Fruit fly (Drosophila melanogaster): ENCODE measurements around the gene Pgant4.

Pgant4 gene

dm6 chr2L:3478034-3478880 lies 5.9 kb downstream of the Pgant4 start, which contains the start of gene Thor (continued):
- TF ChIP-seq CG6791 (GFP tag; IDR thresholded peaks at IDR 0.05; ENCODE audit: partially characterized antibody) (peak; percentile 70; the same call in 2 of the 3 replicates), CG14710 (tag; optimal IDR thresholded peaks at IDR 0.05) (peak; percentile 25), CG8765 (GFP tag; IDR thresholded peaks at IDR 0.05) (no peak), CG4730 (GFP tag; IDR thresholded peaks at IDR 0.05) (peak; percentile 31; the same call in 1 of the 2 replicates), disco-r (GFP tag; optimal IDR thresholded peaks at IDR 0.05) (peak; percentile 58), ssp (GFP tag; IDR thresholded peaks at IDR 0.05) (no peak), zf30C (GFP tag; optimal IDR thresholded peaks at IDR 0.05) (peak; percentile 29), CG14965 (GFP tag; optimal IDR thresholded peaks at IDR 0.05; ENCODE audit: borderline replicate concordance) (peak; percentile 41), pita (GFP tag; optimal IDR thresholded peaks at IDR 0.05) (no peak), Fer3 (tag; optimal IDR thresholded peaks at IDR 0.05) (peak; percentile 74), CG11504 (tag; optimal IDR thresholded peaks at IDR 0.05) (peak; percentile 42), Hmr (GFP tag; optimal IDR thresholded peaks at IDR 0.05) (peak; percentile 87), CG2889 (GFP tag; IDR thresholded peaks at IDR 0.05) (0 out of 3 replicates have a peak, but pooled peaks have one; percentile 9), lola (GFP tag; optimal IDR thresholded peaks at IDR 0.05) (no peak), sima (GFP tag; optimal IDR thresholded peaks at IDR 0.05) (no peak), NK7.1 (GFP tag; optimal IDR thresholded peaks at IDR 0.05) (peak; percentile 6), odd (GFP tag; optimal IDR thresholded peaks at IDR 0.05) (peak; percentile 39), CG5953 (GFP tag; IDR thresholded peaks at IDR 0.05) (peak; percentile 86), CG13287 (GFP tag; IDR thresholded peaks at IDR 0.05; ENCODE audit: partially characterized antibody) (peak; percentile 58), croc (GFP tag; conservative IDR thresholded peaks at IDR 0.05) (no peak), grn (GFP tag; optimal IDR thresholded peaks at IDR 0.05) (peak; percentile 40), CG8290 (GFP tag; optimal IDR thresholded peaks at IDR 0.05) (no peak), CG8290 (tag; optimal IDR thresholded peaks at IDR 0.05) (peak; percentile 65 to 94), Med (GFP tag) (peak; percentile 97), CG33557 (GFP tag; optimal IDR thresholded peaks at IDR 0.05) (peak; percentile 75), sens-2 (GFP tag; IDR thresholded peaks at IDR 0.05) (0 out of 2 replicates have a peak, but pooled peaks have one; percentile 63), CG1602 (GFP tag; optimal IDR thresholded peaks at IDR 0.05) (peak; percentile 7), Trl (optimal IDR thresholded peaks at IDR 0.05) (peak; percentile 98 to 99), Trl (GFP tag; optimal IDR thresholded peaks at IDR 0.05) (peak; percentile 89), NfI (GFP tag; optimal IDR thresholded peaks at IDR 0.05) (peak; percentile 60), cas (GFP tag; IDR thresholded peaks at IDR 0.05) (peak; percentile 63), zfh2 (GFP tag; optimal IDR thresholded peaks at IDR 0.05) (peak; percentile 50), Antp (GFP tag; optimal IDR thresholded peaks at IDR 0.05) (peak; percentile 78), CG32532 (GFP tag; IDR thresholded peaks at IDR 0.05) (peak; percentile 84), MBD-R2 (GFP tag; IDR thresholded peaks at IDR 0.05) (peak; percentile 21; the same call in 1 of the 2 replicates), dpn (GFP tag; optimal IDR thresholded peaks at IDR 0.05) (peak; percentile 36 to 74), CG34224 (GFP tag; IDR thresholded peaks at IDR 0.05; ENCODE audit: partially characterized antibody) (peak; percentile 61; the same call in 2 of the 3 replicates), CG8281 (tag; optimal IDR thresholded peaks at IDR 0.05) (no peak), CG12236 (GFP tag; optimal IDR thresholded peaks at IDR 0.05) (peak; percentile 46), ci (GFP tag; IDR thresholded peaks at IDR 0.05) (peak; percentile 93), CG3838 (GFP tag; optimal IDR thresholded peaks at IDR 0.05) (no peak), CG14050 (GFP tag; IDR thresholded peaks at IDR 0.05) (peak; percentile 50; the same call in 1 of the 3 replicates), CG7987 (GFP tag; optimal IDR thresholded peaks at IDR 0.05) (peak; percentile 80), CG3281 (GFP tag; optimal IDR thresholded peaks at IDR 0.05) (peak; percentile 67), lbe (GFP tag; optimal IDR thresholded peaks at IDR 0.05) (peak; percentile 75), nom (GFP tag; optimal IDR thresholded peaks at IDR 0.05) (peak; percentile 68), CG7786 (GFP tag; optimal IDR thresholded peaks at IDR 0.05) (peak; percentile 49), dan (GFP tag; IDR thresholded peaks at IDR 0.05) (no peak), kah (GFP tag; optimal IDR thresholded peaks at IDR 0.05) (peak; percentile 26)
